Fruit fly (Drosophila melanogaster): ENCODE measurements around the gene mus312.
A peak's percentile ranks its signal among the peaks of the same experiment; 100 is the strongest.

Gene mus312

dm6 chr3L:7347984-7348631 lies 19.2 kb downstream of the mus312 start, which contains the start of the genes Srp19 and qm (continued):
- peak; percentile 16 for TF ChIP-seq CHES-1-like (GFP tag; optimal IDR thresholded peaks at IDR 0.05)
- TF ChIP-seq Eip74EF (GFP tag; optimal IDR thresholded peaks at IDR 0.05) = peak in 1 of 2 experiments; percentile 44
- TF ChIP-seq h (optimal IDR thresholded peaks at IDR 0.05) = no peak
- no peak for TF ChIP-seq CG11695 (GFP tag; IDR thresholded peaks at IDR 0.05)
- peak; percentile 59 for TF ChIP-seq HLHmδ (GFP tag; optimal IDR thresholded peaks at IDR 0.05)
- 0 out of 3 replicates have a peak, but pooled peaks have one; percentile 41 for TF ChIP-seq CG11456 (GFP tag; IDR thresholded peaks at IDR 0.05)
- TF ChIP-seq Dp (GFP tag; optimal IDR thresholded peaks at IDR 0.05) = peak; percentile 5
- TF ChIP-seq bab2 (GFP tag; optimal IDR thresholded peaks at IDR 0.05) = peak; percentile 29
- no peak for TF ChIP-seq CG3726 (GFP tag; IDR thresholded peaks at IDR 0.05)
- TF ChIP-seq Dfd (GFP tag; optimal IDR thresholded peaks at IDR 0.05) = no peak
- peak; percentile 91 for TF ChIP-seq Dll (GFP tag; IDR thresholded peaks at IDR 0.05; ENCODE audit: partially characterized antibody)
- no peak for TF ChIP-seq twi (tag; optimal IDR thresholded peaks at IDR 0.05)
- TF ChIP-seq CG14014 (GFP tag; IDR thresholded peaks at IDR 0.05) = peak; percentile 45
- peak; percentile 1 for TF ChIP-seq CG10209 (GFP tag; optimal IDR thresholded peaks at IDR 0.05)
- TF ChIP-seq chinmo (GFP tag; IDR thresholded peaks at IDR 0.05; ENCODE audit: partially characterized antibody) = peak; percentile 97
- peak; percentile 78 for TF ChIP-seq CG2120 (GFP tag; optimal IDR thresholded peaks at IDR 0.05)
- TF ChIP-seq z (GFP tag; IDR thresholded peaks at IDR 0.05) = no peak
- peak; percentile 50 for TF ChIP-seq CG32532 (GFP tag; IDR thresholded peaks at IDR 0.05)
- peak; percentile 1 for TF ChIP-seq dm (GFP tag; optimal IDR thresholded peaks at IDR 0.05)
- TF ChIP-seq Lhr (GFP tag; optimal IDR thresholded peaks at IDR 0.05) = no peak
- 0 out of 2 replicates have a peak, but pooled peaks have one; percentile 31 for TF ChIP-seq sim (GFP tag; IDR thresholded peaks at IDR 0.05)
- TF ChIP-seq aop (GFP tag; IDR thresholded peaks at IDR 0.05) = peak; percentile 53; the same call in 1 of the 2 replicates
- peak; percentile 55; the same call in 2 of the 3 replicates for TF ChIP-seq so (GFP tag; IDR thresholded peaks at IDR 0.05)
- peak; percentile 70; the same call in 1 of the 2 replicates for TF ChIP-seq CG42726 (GFP tag; IDR thresholded peaks at IDR 0.05; ENCODE audit: partially characterized antibody)
- TF ChIP-seq cwo (GFP tag; optimal IDR thresholded peaks at IDR 0.05) = peak; percentile 36
- peak; percentile 56; the same call in 1 of the 2 replicates for TF ChIP-seq al (GFP tag; IDR thresholded peaks at IDR 0.05)
- peak; percentile 55 for TF ChIP-seq lab (GFP tag; optimal IDR thresholded peaks at IDR 0.05)
- peak; percentile 1 for TF ChIP-seq CG7987 (GFP tag; optimal IDR thresholded peaks at IDR 0.05)
- TF ChIP-seq Kr (GFP tag; optimal IDR thresholded peaks at IDR 0.05) = no peak
- TF ChIP-seq Elba2 (GFP tag; optimal IDR thresholded peaks at IDR 0.05) = peak; percentile 19
- TF ChIP-seq CG3065 (GFP tag; optimal IDR thresholded peaks at IDR 0.05) = no peak
- TF ChIP-seq tin (GFP tag; optimal IDR thresholded peaks at IDR 0.05) = peak; percentile 42
- no peak for TF ChIP-seq toy (GFP tag; IDR thresholded peaks at IDR 0.05)
- peak; percentile 46 for TF ChIP-seq CG8924 (tag; optimal IDR thresholded peaks at IDR 0.05)
- no peak for TF ChIP-seq CG8281 (tag; optimal IDR thresholded peaks at IDR 0.05)
- no peak for TF ChIP-seq prd (optimal IDR thresholded peaks at IDR 0.05)
- TF ChIP-seq prd (GFP tag; IDR thresholded peaks at IDR 0.05) = peak; percentile 71
- no peak for TF ChIP-seq usp (GFP tag; optimal IDR thresholded peaks at IDR 0.05)
- TF ChIP-seq MBD-R2 (GFP tag; IDR thresholded peaks at IDR 0.05) = peak; percentile 75; the same call in 1 of the 2 replicates
- peak; percentile 59 for TF ChIP-seq Myb (GFP tag; optimal IDR thresholded peaks at IDR 0.05)
- TF ChIP-seq CG16813 (GFP tag; IDR thresholded peaks at IDR 0.05; ENCODE audit: partially characterized antibody) = peak; percentile 86
- TF ChIP-seq kah (GFP tag; optimal IDR thresholded peaks at IDR 0.05) = peak; percentile 28
- TF ChIP-seq CG1832 (GFP tag; optimal IDR thresholded peaks at IDR 0.05) = no peak
- TF ChIP-seq ac (GFP tag; optimal IDR thresholded peaks at IDR 0.05) = no peak
- TF ChIP-seq CG31388 (GFP tag; optimal IDR thresholded peaks at IDR 0.05) = no peak
- TF ChIP-seq ems (GFP tag; optimal IDR thresholded peaks at IDR 0.05) = peak; percentile 61
- peak; percentile 83 for TF ChIP-seq bbx (GFP tag; IDR thresholded peaks at IDR 0.05; ENCODE audit: partially characterized antibody)
- peak; percentile 14; the same call in 1 of the 2 replicates for TF ChIP-seq cas (GFP tag; IDR thresholded peaks at IDR 0.05)
- TF ChIP-seq CG17568 (GFP tag; optimal IDR thresholded peaks at IDR 0.05) = no peak
- TF ChIP-seq pho (GFP tag; optimal IDR thresholded peaks at IDR 0.05) = peak; percentile 69

Measured in whole organism, embryonic.